Worm (Caenorhabditis elegans): ENCODE measurements around the gene kvs-1.

- no peak for TF ChIP-seq fkh-10 (GFP tag; optimal IDR thresholded peaks at IDR 0.05)
- TF ChIP-seq tbx-2 (tag; optimal IDR thresholded peaks at IDR 0.05) = no peak
- peak in 1 of 3 experiments; percentile 47 for TF ChIP-seq ceh-82 (tag; optimal IDR thresholded peaks at IDR 0.05)
- no peak for TF ChIP-seq nhr-237 (tag; optimal IDR thresholded peaks at IDR 0.05)
- TF ChIP-seq lin-14 (GFP tag; optimal IDR thresholded peaks at IDR 0.05) = peak; percentile 67
Observed at ce11 chrX:7660919-7661557, 45.9 kb downstream of the kvs-1 start, which contains the start of gene pcca-1.

Data from whole organism, L1 larva.